Worm (Caenorhabditis elegans) whole organism, midembryonic: ENCODE measurements around the gene nhr-154.

ENCODE experiments used
- flt-1 ChIP-seq: fragments of 200-800 bp; sonication (Bioruptor generic); IDR thresholded peaks from 2 replicates; pipeline ENCODE4 v1.3.6; 2022; ENCODE audit warnings: missing genetic modification characterization, missing compliant biosample characterization
- med-1 ChIP-seq: sonication (generic microtip); optimal IDR thresholded peaks from 2 replicates; lab custom pipeline; 2017; ENCODE audit warnings: missing genetic modification characterization, mild to moderate bottlenecking, missing compliant biosample characterization, antibody characterized with exemption, missing genetic modification reagents; ENCODE audit not compliant: insufficient read depth
- tab-1 ChIP-seq: fragments of 200-800 bp; sonication (Bioruptor generic); IDR thresholded peaks from 2 replicates; pipeline ENCODE4 v1.3.6; 2022; ENCODE audit warnings: missing genetic modification characterization, missing compliant biosample characterization

DNA sequence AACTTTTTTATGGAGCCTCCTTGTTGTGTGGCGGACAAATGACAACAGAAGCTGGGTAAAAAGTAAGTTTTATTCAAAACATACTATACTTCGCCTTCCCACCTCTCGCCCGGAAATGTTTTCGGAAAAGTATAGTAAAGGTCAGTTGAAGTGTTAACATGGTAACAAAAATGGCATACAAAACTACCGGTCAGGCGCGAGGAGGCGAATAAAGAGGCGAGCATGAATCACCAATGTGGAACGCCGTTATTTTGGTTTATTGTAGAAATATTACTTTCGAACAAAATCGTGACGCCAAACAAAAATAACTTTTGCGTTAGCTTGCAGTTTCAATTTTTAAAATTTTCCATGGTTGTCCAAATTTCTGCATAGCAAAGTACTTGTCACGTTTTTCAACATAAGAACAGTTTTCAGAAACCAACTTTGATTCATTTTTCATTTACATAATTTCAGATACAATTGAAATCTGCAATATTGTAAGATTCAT, 16.5 kb downstream of the nhr-154 start, which contains the start of gene C13C4.8:
- TF ChIP-seq tab-1 (no peak), med-1 (GFP tag; lab: Kevin White, UChicago) (no peak), flt-1 (GFP tag; lab: Robert Waterston, UW) (no peak)
